1 fruit fly cellular context compared by ENCODE assay signal in the genomic region with DNA sequence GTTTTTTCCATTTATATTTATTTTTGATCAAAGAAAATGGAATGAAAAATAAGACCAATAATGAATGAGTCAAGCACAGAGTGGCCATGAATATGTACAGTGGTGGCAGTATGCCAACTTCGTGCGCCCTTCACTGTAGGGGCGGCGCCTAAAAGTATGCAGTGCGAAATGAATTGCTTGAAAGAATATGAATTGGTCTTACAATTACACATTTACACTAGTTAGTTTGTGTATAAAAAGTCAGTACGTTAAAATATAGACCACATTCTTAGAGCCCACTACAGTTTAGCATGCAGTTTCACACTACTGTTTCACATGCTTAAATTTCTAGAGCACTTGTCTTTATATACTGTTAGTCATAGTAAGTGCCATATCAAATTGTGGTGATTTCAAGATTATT.
TF ChIP-seq lines count a peak whose summit lies in the region.

No protein-coding gene starts in this region.

TF ChIP-seq in whole organism, embryonic, 481 proteins besides CTCF, POLR2A, EP300 and RAD21 (continued from another document and continues in another):
- TF ChIP-seq ham (GFP tag; IDR thresholded peaks at IDR 0.05; lab: Robert Waterston, UW) (no peak), CG12104 (GFP tag; optimal IDR thresholded peaks at IDR 0.05; lab: Kevin White, UChicago) (no peak), pita (GFP tag; optimal IDR thresholded peaks at IDR 0.05; lab: Kevin White, UChicago) (peak; percentile 33), Side (GFP tag; optimal IDR thresholded peaks at IDR 0.05; lab: Kevin White, UChicago) (peak; percentile 14), H15 (GFP tag; IDR thresholded peaks at IDR 0.05; lab: Robert Waterston, UW) (no peak), pan (optimal IDR thresholded peaks at IDR 0.05; lab: Kevin White, UChicago) (no peak), pan (GFP tag; optimal IDR thresholded peaks at IDR 0.05 in 1 of 2, IDR thresholded peaks at IDR 0.05 in 1 of 2) (peak in 1 of 2 experiments; percentile 14), slou (GFP tag; optimal IDR thresholded peaks at IDR 0.05; lab: Kevin White, UChicago) (no peak), nmo (GFP tag; optimal IDR thresholded peaks at IDR 0.05; lab: Kevin White, UChicago) (no peak), Neu2 (GFP tag; optimal IDR thresholded peaks at IDR 0.05; lab: Kevin White, UChicago; ENCODE audit: borderline replicate concordance) (no peak), Trl (optimal IDR thresholded peaks at IDR 0.05; lab: Kevin White, UChicago) (no peak), Trl (GFP tag; optimal IDR thresholded peaks at IDR 0.05; lab: Kevin White, UChicago) (no peak), CG4404 (GFP tag; IDR thresholded peaks at IDR 0.05; lab: Robert Waterston, UW) (no peak), klu (GFP tag; IDR thresholded peaks at IDR 0.05; lab: Robert Waterston, UW) (no peak), CG11398 (GFP tag; optimal IDR thresholded peaks at IDR 0.05; lab: Kevin White, UChicago) (no peak), Meics (GFP tag; optimal IDR thresholded peaks at IDR 0.05; lab: Kevin White, UChicago) (no peak), Pdp1 (GFP tag; optimal IDR thresholded peaks at IDR 0.05; lab: Kevin White, UChicago) (peak in 1 of 2 experiments; percentile 13), Sin3A (optimal IDR thresholded peaks at IDR 0.05; lab: Kevin White, UChicago) (no peak), HmgZ (tag; optimal IDR thresholded peaks at IDR 0.05; lab: Kevin White, UChicago) (peak; percentile 67), CG9437 (GFP tag; optimal IDR thresholded peaks at IDR 0.05; lab: Kevin White, UChicago) (no peak), her (GFP tag; optimal IDR thresholded peaks at IDR 0.05; lab: Kevin White, UChicago) (peak; percentile 3), CG7745 (tag; optimal IDR thresholded peaks at IDR 0.05; lab: Kevin White, UChicago) (no peak), hth (optimal IDR thresholded peaks at IDR 0.05; lab: Kevin White, UChicago) (no peak), gsb-n (tag; optimal IDR thresholded peaks at IDR 0.05; lab: Kevin White, UChicago) (peak; percentile 5), crc (GFP tag; optimal IDR thresholded peaks at IDR 0.05; lab: Kevin White, UChicago) (no peak), CG13775 (GFP tag; optimal IDR thresholded peaks at IDR 0.05; lab: Kevin White, UChicago) (no peak), onecut (GFP tag; IDR thresholded peaks at IDR 0.05; lab: Robert Waterston, UW) (no peak), btn (GFP tag; optimal IDR thresholded peaks at IDR 0.05; lab: Kevin White, UChicago) (no peak), tap (tag; optimal IDR thresholded peaks at IDR 0.05; lab: Kevin White, UChicago) (no peak), Sry-δ (GFP tag; optimal IDR thresholded peaks at IDR 0.05; lab: Kevin White, UChicago) (no peak), CG31441 (GFP tag; IDR thresholded peaks at IDR 0.05; lab: Robert Waterston, UW) (no peak), Oaz (GFP tag; IDR thresholded peaks at IDR 0.05; lab: Robert Waterston, UW) (no peak), CG6765 (GFP tag; optimal IDR thresholded peaks at IDR 0.05; lab: Kevin White, UChicago) (no peak), az2 (GFP tag; optimal IDR thresholded peaks at IDR 0.05; lab: Kevin White, UChicago) (peak; percentile 3), slbo (GFP tag; IDR thresholded peaks at IDR 0.05; lab: Robert Waterston, UW) (peak; percentile 59), CG15696 (tag; optimal IDR thresholded peaks at IDR 0.05; lab: Kevin White, UChicago) (peak; percentile 37), lola (GFP tag; optimal IDR thresholded peaks at IDR 0.05; lab: Kevin White, UChicago) (peak in 1 of 3 experiments; percentile 10), Bdp1 (GFP tag; optimal IDR thresholded peaks at IDR 0.05; lab: Kevin White, UChicago) (no peak), Xbp1 (GFP tag; optimal IDR thresholded peaks at IDR 0.05; lab: Kevin White, UChicago) (peak; percentile 31), nerfin-2 (GFP tag; IDR thresholded peaks at IDR 0.05; lab: Robert Waterston, UW; ENCODE audit: partially characterized antibody) (no peak), Taf1 (GFP tag; IDR thresholded peaks at IDR 0.05; lab: Robert Waterston, UW) (no peak), Mrtf (GFP tag; IDR thresholded peaks at IDR 0.05; lab: Robert Waterston, UW) (no peak), kay (GFP tag; optimal IDR thresholded peaks at IDR 0.05; lab: Kevin White, UChicago) (peak; percentile 96), CG18262 (tag; optimal IDR thresholded peaks at IDR 0.05; lab: Kevin White, UChicago) (no peak), Dll (GFP tag; IDR thresholded peaks at IDR 0.05; lab: Robert Waterston, UW; ENCODE audit: partially characterized antibody) (no peak), jing (GFP tag; optimal IDR thresholded peaks at IDR 0.05; lab: Kevin White, UChicago) (no peak), CG18764 (GFP tag; optimal IDR thresholded peaks at IDR 0.05; lab: Kevin White, UChicago) (no peak), fd96Cb (tag; optimal IDR thresholded peaks at IDR 0.05; lab: Kevin White, UChicago) (no peak), HmgD (GFP tag; optimal IDR thresholded peaks at IDR 0.05; lab: Kevin White, UChicago) (peak; percentile 69), CG12155 (GFP tag; optimal IDR thresholded peaks at IDR 0.05; lab: Kevin White, UChicago) (no peak), ac (GFP tag; optimal IDR thresholded peaks at IDR 0.05; lab: Kevin White, UChicago) (no peak), pzg (GFP tag; optimal IDR thresholded peaks at IDR 0.05; lab: Kevin White, UChicago) (no peak), pros (GFP tag; optimal IDR thresholded peaks at IDR 0.05; lab: Kevin White, UChicago) (no peak), Dbx (GFP tag; IDR thresholded peaks at IDR 0.05; lab: Robert Waterston, UW) (no peak), CG9932 (GFP tag; IDR thresholded peaks at IDR 0.05; lab: Robert Waterston, UW) (peak; percentile 49; the same call in 1 of the 2 replicates), CG31224 (GFP tag; IDR thresholded peaks at IDR 0.05; lab: Robert Waterston, UW) (no peak), PHDP (tag; optimal IDR thresholded peaks at IDR 0.05; lab: Kevin White, UChicago) (no peak), sna (GFP tag; IDR thresholded peaks at IDR 0.05; lab: Robert Waterston, UW; ENCODE audit: partially characterized antibody) (no peak), HLH4C (GFP tag; IDR thresholded peaks at IDR 0.05; lab: Robert Waterston, UW; ENCODE audit: partially characterized antibody) (no peak), Opbp (GFP tag; IDR thresholded peaks at IDR 0.05; lab: Robert Waterston, UW; ENCODE audit: partially characterized antibody) (no peak), Mes4 (GFP tag; optimal IDR thresholded peaks at IDR 0.05; lab: Kevin White, UChicago) (no peak), CG14710 (tag; optimal IDR thresholded peaks at IDR 0.05; lab: Kevin White, UChicago) (no peak), CG34376 (GFP tag; optimal IDR thresholded peaks at IDR 0.05; lab: Kevin White, UChicago) (no peak), CG18619 (GFP tag; optimal IDR thresholded peaks at IDR 0.05; lab: Kevin White, UChicago) (no peak), CG17829 (tag; optimal IDR thresholded peaks at IDR 0.05; lab: Kevin White, UChicago) (no peak), BtbVII (GFP tag; optimal IDR thresholded peaks at IDR 0.05; lab: Kevin White, UChicago) (no peak), tll (GFP tag; optimal IDR thresholded peaks at IDR 0.05; lab: Kevin White, UChicago) (no peak), CG10209 (GFP tag; optimal IDR thresholded peaks at IDR 0.05; lab: Kevin White, UChicago) (no peak), pb (GFP tag; optimal IDR thresholded peaks at IDR 0.05; lab: Kevin White, UChicago) (peak; percentile 26), Mad (GFP tag; optimal IDR thresholded peaks at IDR 0.05; lab: Kevin White, UChicago) (no peak), CG12071 (GFP tag; optimal IDR thresholded peaks at IDR 0.05; lab: Kevin White, UChicago) (no peak), vnd (GFP tag; IDR thresholded peaks at IDR 0.05; lab: Robert Waterston, UW; ENCODE audit: partially characterized antibody) (0 out of 3 replicates have a peak, but pooled peaks have one; percentile 31), CG11695 (GFP tag; IDR thresholded peaks at IDR 0.05; lab: Robert Waterston, UW) (no peak), CG1792 (GFP tag; optimal IDR thresholded peaks at IDR 0.05; lab: Kevin White, UChicago) (no peak), corto (GFP tag; optimal IDR thresholded peaks at IDR 0.05; lab: Kevin White, UChicago) (no peak), stc (GFP tag; IDR thresholded peaks at IDR 0.05; lab: Robert Waterston, UW) (0 out of 2 replicates have a peak, but pooled peaks have one; percentile 21), CG30020 (tag; optimal IDR thresholded peaks at IDR 0.05; lab: Kevin White, UChicago) (no peak), Awh (GFP tag; IDR thresholded peaks at IDR 0.05; lab: Robert Waterston, UW) (no peak), dati (GFP tag; IDR thresholded peaks at IDR 0.05; lab: Robert Waterston, UW) (no peak), CG13894 (tag; optimal IDR thresholded peaks at IDR 0.05; lab: Kevin White, UChicago) (no peak), grau (tag; optimal IDR thresholded peaks at IDR 0.05; lab: Kevin White, UChicago) (peak; percentile 17), Rfx (GFP tag; IDR thresholded peaks at IDR 0.05; lab: Robert Waterston, UW) (peak; percentile 50; the same call in 1 of the 2 replicates), CG12236 (GFP tag; optimal IDR thresholded peaks at IDR 0.05; lab: Kevin White, UChicago) (no peak), CG8281 (tag; optimal IDR thresholded peaks at IDR 0.05; lab: Kevin White, UChicago) (no peak), CG2199 (GFP tag; IDR thresholded peaks at IDR 0.05; lab: Robert Waterston, UW) (peak; percentile 100), Spps (tag; optimal IDR thresholded peaks at IDR 0.05; lab: Kevin White, UChicago) (no peak), Dad (GFP tag; optimal IDR thresholded peaks at IDR 0.05; lab: Kevin White, UChicago) (no peak), CG10565 (GFP tag; optimal IDR thresholded peaks at IDR 0.05; lab: Kevin White, UChicago) (no peak), bcd (GFP tag; optimal IDR thresholded peaks at IDR 0.05; lab: Kevin White, UChicago) (no peak), Antp (GFP tag; optimal IDR thresholded peaks at IDR 0.05; lab: Kevin White, UChicago) (peak; percentile 22), dimm (GFP tag; IDR thresholded peaks at IDR 0.05; lab: Robert Waterston, UW) (no peak), sim (GFP tag; IDR thresholded peaks at IDR 0.05; lab: Robert Waterston, UW) (no peak), Abd-B (GFP tag; optimal IDR thresholded peaks at IDR 0.05; lab: Kevin White, UChicago) (peak; percentile 16), CG31365 (tag; optimal IDR thresholded peaks at IDR 0.05; lab: Kevin White, UChicago) (no peak), D (optimal IDR thresholded peaks at IDR 0.05; lab: Kevin White, UChicago) (no peak), D (GFP tag; optimal IDR thresholded peaks at IDR 0.05; lab: Kevin White, UChicago) (no peak), hbn (GFP tag; IDR thresholded peaks at IDR 0.05; lab: Robert Waterston, UW; ENCODE audit: partially characterized antibody) (no peak), CG3281 (GFP tag; optimal IDR thresholded peaks at IDR 0.05; lab: Kevin White, UChicago) (no peak), pfk (GFP tag; optimal IDR thresholded peaks at IDR 0.05; lab: Kevin White, UChicago) (no peak), CG7271 (tag; optimal IDR thresholded peaks at IDR 0.05; lab: Kevin White, UChicago) (no peak), Six4 (GFP tag; optimal IDR thresholded peaks at IDR 0.05; lab: Kevin White, UChicago) (no peak), Nf-YC (tag; optimal IDR thresholded peaks at IDR 0.05; lab: Kevin White, UChicago) (no peak), CG3847 (GFP tag; IDR thresholded peaks at IDR 0.05; lab: Robert Waterston, UW) (no peak), lab (GFP tag; optimal IDR thresholded peaks at IDR 0.05; lab: Kevin White, UChicago) (no peak), CG10366 (GFP tag; IDR thresholded peaks at IDR 0.05; lab: Robert Waterston, UW) (no peak), Chrac-16 (GFP tag; optimal IDR thresholded peaks at IDR 0.05; lab: Kevin White, UChicago) (peak; percentile 21), lilli (GFP tag; optimal IDR thresholded peaks at IDR 0.05; lab: Kevin White, UChicago) (peak; percentile 20), CG17568 (GFP tag; optimal IDR thresholded peaks at IDR 0.05; lab: Kevin White, UChicago) (no peak), CG2712 (tag; optimal IDR thresholded peaks at IDR 0.05; lab: Kevin White, UChicago) (no peak), unpg (GFP tag; optimal IDR thresholded peaks at IDR 0.05; lab: Kevin White, UChicago) (no peak), stwl (tag; optimal IDR thresholded peaks at IDR 0.05; lab: Kevin White, UChicago) (peak; percentile 47), CG13287 (GFP tag; IDR thresholded peaks at IDR 0.05; lab: Robert Waterston, UW; ENCODE audit: partially characterized antibody) (peak; percentile 14; the same call in 1 of the 2 replicates), fru (optimal IDR thresholded peaks at IDR 0.05; lab: Kevin White, UChicago) (no peak), wek (GFP tag; optimal IDR thresholded peaks at IDR 0.05; lab: Kevin White, UChicago) (no peak), CG7963 (GFP tag; IDR thresholded peaks at IDR 0.05; lab: Robert Waterston, UW; ENCODE audit: partially characterized antibody) (no peak), insv (GFP tag; optimal IDR thresholded peaks at IDR 0.05; lab: Kevin White, UChicago) (peak in 1 of 2 experiments; percentile 55), gcm2 (GFP tag; optimal IDR thresholded peaks at IDR 0.05; lab: Kevin White, UChicago) (no peak), Oli (tag; optimal IDR thresholded peaks at IDR 0.05; lab: Kevin White, UChicago) (no peak), CG17361 (GFP tag; IDR thresholded peaks at IDR 0.05; lab: Robert Waterston, UW) (0 out of 3 replicates have a peak, but pooled peaks have one; percentile 17), nerfin-1 (tag; optimal IDR thresholded peaks at IDR 0.05; lab: Kevin White, UChicago) (no peak), lov (optimal IDR thresholded peaks at IDR 0.05; lab: Kevin White, UChicago) (no peak), lov (GFP tag; IDR thresholded peaks at IDR 0.05; lab: Robert Waterston, UW) (no peak), tup (GFP tag; optimal IDR thresholded peaks at IDR 0.05; lab: Kevin White, UChicago) (no peak), CG4820 (GFP tag; optimal IDR thresholded peaks at IDR 0.05; lab: Kevin White, UChicago) (no peak), CG17802 (tag; optimal IDR thresholded peaks at IDR 0.05; lab: Kevin White, UChicago) (no peak), CG8089 (GFP tag; optimal IDR thresholded peaks at IDR 0.05; lab: Kevin White, UChicago) (no peak), gt (GFP tag; IDR thresholded peaks at IDR 0.05; lab: Robert Waterston, UW) (no peak), CHES-1-like (GFP tag; optimal IDR thresholded peaks at IDR 0.05; lab: Kevin White, UChicago) (no peak), repo (GFP tag; optimal IDR thresholded peaks at IDR 0.05; lab: Kevin White, UChicago) (no peak), CG4282 (GFP tag; optimal IDR thresholded peaks at IDR 0.05; lab: Kevin White, UChicago) (no peak), CG12299 (tag; optimal IDR thresholded peaks at IDR 0.05; lab: Kevin White, UChicago) (no peak)
